Worm (Caenorhabditis elegans) whole organism, L2 larva: ENCODE measurements around the gene sek-1.

Experiments
- C34F6.9 ChIP-seq: fragments of 150-350 bp; optimal IDR thresholded peaks from 2 replicates; lab custom pipeline; 2014; ENCODE audit warnings: missing biosample characterization, missing genetic modification characterization
- F13H6.1 ChIP-seq: sonication (generic microtip); optimal IDR thresholded peaks from 2 replicates; lab custom pipeline; 2016; ENCODE audit warnings: missing genetic modification characterization, missing compliant biosample characterization
- R02D3.7 ChIP-seq: fragments of 150-350 bp; optimal IDR thresholded peaks from 2 replicates; lab custom pipeline; 2014; ENCODE audit warnings: missing biosample characterization, missing genetic modification characterization
- Y55F3AM.14 ChIP-seq: fragments of 200-800 bp; sonication (Bioruptor generic); optimal IDR thresholded peaks from 2 replicates; lab custom pipeline; 2018; ENCODE audit warnings: mild to moderate bottlenecking, missing genetic modification characterization, missing compliant biosample characterization
- ZK546.5 ChIP-seq: sonication (generic microtip); optimal IDR thresholded peaks from 2 replicates; lab custom pipeline; 2017; ENCODE audit warnings: missing biosample characterization, missing genetic modification characterization
- aly-2 ChIP-seq: fragments of 150-350 bp; optimal IDR thresholded peaks from 2 replicates; lab custom pipeline; 2014; ENCODE audit warnings: missing biosample characterization, missing genetic modification characterization
- ama-1 ChIP-seq: fragments of 150-350 bp; optimal IDR thresholded peaks from 2 replicates; lab custom pipeline; 2018; ENCODE audit warnings: inconsistent platforms
- blmp-1 ChIP-seq: sonication (generic microtip); optimal IDR thresholded peaks from 2 replicates; lab custom pipeline; 2017; ENCODE audit warnings: missing genetic modification characterization, mild to moderate bottlenecking, missing compliant biosample characterization, antibody characterized with exemption, moderate library complexity; ENCODE audit not compliant: insufficient read depth
- ceh-16 ChIP-seq: fragments of 150-350 bp; optimal IDR thresholded peaks from 2 replicates; lab custom pipeline; 2014; ENCODE audit warnings: missing biosample characterization, missing genetic modification characterization
- ceh-82 ChIP-seq: fragments of 150-350 bp; optimal IDR thresholded peaks from 2 replicates; lab custom pipeline; 2014; ENCODE audit warnings: missing biosample characterization, missing genetic modification characterization
- crh-2 ChIP-seq: sonication (generic microtip); optimal IDR thresholded peaks from 2 replicates; lab custom pipeline; 2017; ENCODE audit warnings: missing biosample characterization, missing genetic modification characterization
- dmd-4 ChIP-seq: sonication (generic microtip); optimal IDR thresholded peaks from 2 replicates; lab custom pipeline; 2017; ENCODE audit warnings: missing biosample characterization, missing genetic modification characterization
- egl-27 ChIP-seq: sonication (generic microtip); optimal IDR thresholded peaks from 3 replicates; lab custom pipeline; 2017; ENCODE audit warnings: missing biosample characterization, missing genetic modification reagents, missing genetic modification characterization
- elt-3 ChIP-seq: sonication (generic microtip); optimal IDR thresholded peaks from 2 replicates; lab custom pipeline; 2017; ENCODE audit warnings: missing biosample characterization, missing genetic modification characterization
- fos-1 ChIP-seq: fragments of 150-350 bp; optimal IDR thresholded peaks from 2 replicates; lab custom pipeline; 2014; ENCODE audit warnings: missing biosample characterization, missing genetic modification characterization
- gmeb-1 ChIP-seq: fragments of 150-350 bp; optimal IDR thresholded peaks from 2 replicates; lab custom pipeline; 2014; ENCODE audit warnings: missing biosample characterization, missing genetic modification characterization
- lin-11 ChIP-seq: fragments of 150-350 bp; sonication (generic microtip); optimal IDR thresholded peaks from 2 replicates; lab custom pipeline; 2014; ENCODE audit warnings: missing biosample characterization, missing genetic modification characterization, inconsistent platforms, mixed read lengths
- lin-39 ChIP-seq: fragments of 150-350 bp; optimal IDR thresholded peaks from 2 replicates; lab custom pipeline; 2014; ENCODE audit warnings: missing biosample characterization, missing genetic modification reagents, missing genetic modification characterization
- lsy-2 ChIP-seq, 2 experiments: fragments of 150-350 bp in 1 of 2; sonication (generic microtip) in 1 of 2; optimal IDR thresholded peaks; 2 replicates each; lab custom pipeline; 2014 to 2017; ENCODE audit warnings: missing biosample characterization in 2 of 2, missing genetic modification characterization in 2 of 2
- mbf-1 ChIP-seq: sonication (generic microtip); optimal IDR thresholded peaks from 2 replicates; lab custom pipeline; 2017; ENCODE audit warnings: missing biosample characterization, missing genetic modification characterization
- mdl-1 ChIP-seq, 2 experiments: fragments of 150-350 bp in 1 of 2; sonication (generic microtip) in 1 of 2; optimal IDR thresholded peaks; 2 replicates each; lab custom pipeline; 2017; ENCODE audit warnings: missing biosample characterization in 2 of 2, missing genetic modification characterization in 2 of 2
- nhr-10 ChIP-seq: sonication (generic microtip); optimal IDR thresholded peaks from 2 replicates; lab custom pipeline; 2017; ENCODE audit warnings: missing biosample characterization, missing genetic modification characterization
- nhr-11 ChIP-seq: fragments of 150-350 bp; optimal IDR thresholded peaks from 2 replicates; lab custom pipeline; 2014; ENCODE audit warnings: missing biosample characterization, missing genetic modification characterization
- nhr-12 ChIP-seq: fragments of 150-350 bp; optimal IDR thresholded peaks from 2 replicates; lab custom pipeline; 2014; ENCODE audit warnings: missing biosample characterization, missing genetic modification characterization
- nhr-129 ChIP-seq: fragments of 150-350 bp; optimal IDR thresholded peaks from 2 replicates; lab custom pipeline; 2014; ENCODE audit warnings: missing biosample characterization, missing genetic modification characterization
- nhr-21 ChIP-seq: fragments of 150-350 bp; optimal IDR thresholded peaks from 2 replicates; lab custom pipeline; 2014; ENCODE audit warnings: missing biosample characterization, missing genetic modification characterization
- nhr-23 ChIP-seq: fragments of 150-350 bp; optimal IDR thresholded peaks from 2 replicates; lab custom pipeline; 2014; ENCODE audit warnings: missing biosample characterization, missing genetic modification reagents, missing genetic modification characterization
- nhr-237 ChIP-seq: fragments of 150-350 bp; optimal IDR thresholded peaks from 2 replicates; lab custom pipeline; 2014; ENCODE audit warnings: missing biosample characterization, missing genetic modification characterization
- nhr-6 ChIP-seq: fragments of 150-350 bp; optimal IDR thresholded peaks from 2 replicates; lab custom pipeline; 2014; ENCODE audit warnings: missing biosample characterization, missing genetic modification characterization
- nhr-77 ChIP-seq: fragments of 150-350 bp; optimal IDR thresholded peaks from 2 replicates; lab custom pipeline; 2014; ENCODE audit warnings: missing biosample characterization, missing genetic modification characterization
- peb-1 ChIP-seq: fragments of 150-350 bp; optimal IDR thresholded peaks from 2 replicates; lab custom pipeline; 2014; ENCODE audit warnings: missing biosample characterization, missing genetic modification characterization
- sem-4 ChIP-seq: fragments of 150-350 bp; optimal IDR thresholded peaks from 2 replicates; lab custom pipeline; 2014; ENCODE audit warnings: missing biosample characterization, missing genetic modification reagents, missing genetic modification characterization
- skn-1 ChIP-seq: sonication (generic microtip); optimal IDR thresholded peaks from 2 replicates; lab custom pipeline; 2017; ENCODE audit warnings: missing biosample characterization, missing genetic modification characterization
- sma-3 ChIP-seq: sonication (generic microtip); optimal IDR thresholded peaks from 2 replicates; lab custom pipeline; 2016; ENCODE audit warnings: missing genetic modification reagents, missing genetic modification characterization, missing compliant biosample characterization
- sma-9 ChIP-seq, 2 experiments: fragments of 150-350 bp in 1 of 2; sonication (generic microtip) in 1 of 2; optimal IDR thresholded peaks; 2 replicates each; lab custom pipeline; 2014 to 2016; ENCODE audit warnings: missing genetic modification characterization in 2 of 2, mild to moderate bottlenecking in 1 of 2, missing biosample characterization in 1 of 2, missing compliant biosample characterization in 1 of 2, missing genetic modification reagents in 1 of 2, moderate library complexity in 1 of 2
- unc-55 ChIP-seq: fragments of 150-350 bp; sonication (generic microtip); optimal IDR thresholded peaks from 3 replicates; lab custom pipeline; 2014; ENCODE audit warnings: missing biosample characterization, missing genetic modification reagents, missing genetic modification characterization
- unc-62 ChIP-seq: fragments of 150-350 bp; optimal IDR thresholded peaks from 2 replicates; lab custom pipeline; 2014; ENCODE audit warnings: missing biosample characterization, missing genetic modification reagents, missing genetic modification characterization
- zag-1 ChIP-seq: fragments of 150-350 bp; optimal IDR thresholded peaks from 2 replicates; lab custom pipeline; 2014; ENCODE audit warnings: missing biosample characterization, missing genetic modification characterization
- ztf-1 ChIP-seq: fragments of 200-800 bp; sonication (Bioruptor generic); conservative IDR thresholded peaks from 2 replicates; pipeline ENCODE4 v1.3.6; 2022; ENCODE audit warnings: missing genetic modification characterization, missing compliant biosample characterization
- ztf-11 ChIP-seq: sonication (generic microtip); optimal IDR thresholded peaks from 2 replicates; lab custom pipeline; 2017; ENCODE audit warnings: missing biosample characterization, missing genetic modification characterization
- ztf-4 ChIP-seq: fragments of 150-350 bp; optimal IDR thresholded peaks from 2 replicates; lab custom pipeline; 2014; ENCODE audit warnings: missing biosample characterization, missing genetic modification characterization

sek-1 gene

ce11 chrX:7814747-7815146 is 1.8 kb upstream of the sek-1 start (continued):
- TF ChIP-seq sma-3 (GFP tag; lab: Kevin White, UChicago) (peak; percentile 67), sma-9 (GFP tag; optimal IDR thresholded peaks at IDR 0.05; lab: Kevin White, UChicago) (peak; percentile 75), sma-9 (tag; optimal IDR thresholded peaks at IDR 0.05; lab: Kevin White, UChicago) (no peak), ceh-16 (tag; lab: Kevin White, UChicago) (no peak), crh-2 (tag; lab: Kevin White, UChicago) (peak; percentile 46), mdl-1 (tag; optimal IDR thresholded peaks at IDR 0.05; lab: Kevin White, UChicago) (no peak), ztf-1 (GFP tag; lab: Robert Waterston, UW) (no peak), elt-3 (tag; lab: Kevin White, UChicago) (no peak), zag-1 (no peak), nhr-10 (tag; lab: Kevin White, UChicago) (no peak), ceh-82 (tag; lab: Kevin White, UChicago) (no peak), ama-1 (lab: Kevin White, UChicago) (no peak), nhr-129 (tag; lab: Kevin White, UChicago) (peak; percentile 47)

- TF ChIP-seq lsy-2 (tag; optimal IDR thresholded peaks at IDR 0.05; lab: Kevin White, UChicago) (no peak), unc-55 (GFP tag; lab: Kevin White, UChicago) (no peak), nhr-23 (tag; lab: Kevin White, UChicago) (no peak), nhr-237 (tag; lab: Kevin White, UChicago) (no peak), sem-4 (tag; lab: Kevin White, UChicago) (no peak), ceh-16 (tag; lab: Kevin White, UChicago) (no peak), nhr-129 (tag; lab: Kevin White, UChicago) (no peak), peb-1 (tag; lab: Kevin White, UChicago) (no peak), mdl-1 (tag; optimal IDR thresholded peaks at IDR 0.05; lab: Kevin White, UChicago) (no peak), F13H6.1 (tag; lab: Kevin White, UChicago) (no peak), dmd-4 (tag; lab: Kevin White, UChicago) (no peak)
Measured at ce11 chrX:7815230-7815629, 1.3 kb upstream of the sek-1 start.

ce11 chrX:7817555-7817954 is 1.0 kb downstream of the sek-1 start:
- TF ChIP-seq sma-9 (GFP tag; optimal IDR thresholded peaks at IDR 0.05; lab: Kevin White, UChicago), result no peak
- no peak for TF ChIP-seq sma-9 (tag; optimal IDR thresholded peaks at IDR 0.05; lab: Kevin White, UChicago)
- TF ChIP-seq ceh-82 (tag; lab: Kevin White, UChicago), result no peak
- TF ChIP-seq nhr-21 (tag; lab: Kevin White, UChicago), result no peak
- no peak for TF ChIP-seq zag-1
- no peak for TF ChIP-seq blmp-1 (tag; lab: Kevin White, UChicago)
- no peak for TF ChIP-seq F13H6.1 (tag; lab: Kevin White, UChicago)
- no peak for TF ChIP-seq elt-3 (tag; lab: Kevin White, UChicago)
- TF ChIP-seq ztf-1 (GFP tag; lab: Robert Waterston, UW), result no peak
- no peak for TF ChIP-seq gmeb-1 (tag; lab: Kevin White, UChicago)
- no peak for TF ChIP-seq dmd-4 (tag; lab: Kevin White, UChicago)
- TF ChIP-seq unc-55 (GFP tag; lab: Kevin White, UChicago), result no peak
- no peak for TF ChIP-seq nhr-11
- TF ChIP-seq egl-27, result no peak
- no peak for TF ChIP-seq nhr-129 (tag; lab: Kevin White, UChicago)
- no peak for TF ChIP-seq ceh-16 (tag; lab: Kevin White, UChicago)
- no peak for TF ChIP-seq Y55F3AM.14
- TF ChIP-seq, all 48 proteins: peak for 0

- TF ChIP-seq crh-2 (tag; lab: Kevin White, UChicago) (peak; percentile 97), sma-3 (GFP tag; lab: Kevin White, UChicago) (peak; percentile 96), nhr-237 (tag; lab: Kevin White, UChicago) (no peak), nhr-77 (tag; lab: Kevin White, UChicago) (peak; percentile 34), ztf-11 (tag; lab: Kevin White, UChicago) (no peak), nhr-12 (no peak), ceh-16 (tag; lab: Kevin White, UChicago) (peak; percentile 85), elt-3 (tag; lab: Kevin White, UChicago) (no peak), lin-39 (tag; lab: Kevin White, UChicago) (no peak), lsy-2 (tag; optimal IDR thresholded peaks at IDR 0.05; lab: Kevin White, UChicago) (peak; percentile 83 to 92), nhr-10 (tag; lab: Kevin White, UChicago) (peak; percentile 66), R02D3.7 (tag; lab: Kevin White, UChicago) (no peak), aly-2 (tag; lab: Kevin White, UChicago) (no peak), unc-62 (peak; percentile 23), ZK546.5 (tag; lab: Kevin White, UChicago) (peak; percentile 44), egl-27 (peak; percentile 96), ama-1 (lab: Kevin White, UChicago) (peak; percentile 85), gmeb-1 (tag; lab: Kevin White, UChicago) (peak; percentile 78), fos-1 (tag; lab: Kevin White, UChicago) (peak; percentile 81), peb-1 (tag; lab: Kevin White, UChicago) (no peak), zag-1 (peak; percentile 96), ztf-4 (peak; percentile 87), C34F6.9 (tag; lab: Kevin White, UChicago) (peak; percentile 100), nhr-6 (tag; lab: Kevin White, UChicago) (peak; percentile 87), nhr-11 (no peak), lin-11 (tag; lab: Kevin White, UChicago) (peak; percentile 99), ztf-1 (GFP tag; lab: Robert Waterston, UW) (no peak), sma-9 (GFP tag; optimal IDR thresholded peaks at IDR 0.05; lab: Kevin White, UChicago) (peak; percentile 95), sma-9 (tag; optimal IDR thresholded peaks at IDR 0.05; lab: Kevin White, UChicago) (no peak), mdl-1 (tag; optimal IDR thresholded peaks at IDR 0.05; lab: Kevin White, UChicago) (peak; percentile 87 to 98), skn-1 (no peak), mbf-1 (no peak), F13H6.1 (tag; lab: Kevin White, UChicago) (peak; percentile 95)
Measured at ce11 chrX:7823108-7823704, 6.7 kb downstream of the sek-1 start, which contains the start of gene eef-1A.2. eef-1A.2 (plus strand) TSS chrX:7823654.
